Worm (Caenorhabditis elegans): ENCODE measurements around the gene mig-10.

mig-10 gene

DNA sequence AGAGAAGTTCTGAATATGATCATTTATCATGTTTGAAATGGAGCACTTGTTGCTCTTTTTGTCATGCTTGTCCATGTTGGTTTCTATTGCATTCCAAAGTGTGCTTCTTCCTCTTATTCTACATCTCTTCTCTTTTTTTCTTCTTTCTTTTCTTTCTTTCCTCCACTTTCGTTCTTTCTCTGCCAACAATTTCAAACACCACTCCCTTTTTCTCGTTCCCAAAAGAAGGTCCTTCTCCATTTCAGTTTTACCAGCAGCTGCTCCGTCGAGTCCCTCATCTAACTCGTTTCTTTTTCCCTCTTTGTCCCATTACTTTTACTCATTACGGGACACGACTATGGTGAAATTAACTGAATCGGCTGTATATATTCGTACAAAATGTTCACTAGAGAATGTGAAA lies 24.0 kb upstream of the mig-10 start, which contains the start of gene F09G8.5:
Gene F09G8.5 (plus strand): TSS at position 38 of the 400 bp plus-strand sequence.
- TF ChIP-seq unc-120 (tag; optimal IDR thresholded peaks at IDR 0.05; ENCODE audit: poor library complexity, severe bottlenecking): no peak
- no peak for TF ChIP-seq mls-2 (tag; optimal IDR thresholded peaks at IDR 0.05)
- TF ChIP-seq nhr-28 (tag; optimal IDR thresholded peaks at IDR 0.05): no peak
- no peak for TF ChIP-seq ceh-39 (tag; optimal IDR thresholded peaks at IDR 0.05)

- no peak for TF ChIP-seq lsy-2 (tag; optimal IDR thresholded peaks at IDR 0.05)
- TF ChIP-seq zip-8 (tag; optimal IDR thresholded peaks at IDR 0.05): no peak
- no peak for TF ChIP-seq nhr-237 (tag; optimal IDR thresholded peaks at IDR 0.05)
- no peak for TF ChIP-seq M03D4.4 (tag; optimal IDR thresholded peaks at IDR 0.05)
- TF ChIP-seq cnd-1 (tag; optimal IDR thresholded peaks at IDR 0.05): no peak
- TF ChIP-seq ces-1 (GFP tag; optimal IDR thresholded peaks at IDR 0.05): no peak
These were observed 20.9 kb upstream of the mig-10 start, which contains the start of gene ncr-2 for ce11 chrIII:8258045-8258444. TSS of gene ncr-2 (plus strand) at chrIII:8258345.

ce11 chrIII:8262599-8262998 lies 16.3 kb upstream of the mig-10 start:
- no peak for TF ChIP-seq sem-2 (GFP tag; optimal IDR thresholded peaks at IDR 0.05)

DNA sequence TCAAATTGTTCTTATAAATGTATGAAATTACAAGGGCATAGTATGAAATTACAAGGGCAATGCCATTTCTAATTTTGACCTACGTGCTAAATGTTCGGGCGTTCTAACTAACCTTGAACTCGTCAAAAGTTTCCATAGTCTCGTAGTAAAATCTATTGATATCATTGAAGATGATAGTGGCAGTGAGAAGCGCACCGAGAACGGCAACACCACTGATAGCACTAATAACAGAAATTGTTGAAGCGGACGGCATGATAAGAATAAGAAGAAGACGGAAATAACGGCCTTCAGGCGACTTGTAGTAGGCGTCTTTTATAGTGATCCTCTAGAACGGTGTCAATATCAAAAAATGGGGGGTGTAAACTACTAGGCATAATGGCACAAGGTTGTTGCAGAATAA lies 15.5 kb upstream of the mig-10 start, which contains the start of gene col-91:
Gene col-91 (minus strand): TSS at position 288 of the 400 bp plus-strand sequence.
- no peak for TF ChIP-seq sptf-1 (tag; optimal IDR thresholded peaks at IDR 0.05)
- TF ChIP-seq ztf-11 (tag; optimal IDR thresholded peaks at IDR 0.05): no peak
- TF ChIP-seq tbx-8 (GFP tag; optimal IDR thresholded peaks at IDR 0.05): no peak
- TF ChIP-seq bed-3 (GFP tag; optimal IDR thresholded peaks at IDR 0.05): no peak

DNA sequence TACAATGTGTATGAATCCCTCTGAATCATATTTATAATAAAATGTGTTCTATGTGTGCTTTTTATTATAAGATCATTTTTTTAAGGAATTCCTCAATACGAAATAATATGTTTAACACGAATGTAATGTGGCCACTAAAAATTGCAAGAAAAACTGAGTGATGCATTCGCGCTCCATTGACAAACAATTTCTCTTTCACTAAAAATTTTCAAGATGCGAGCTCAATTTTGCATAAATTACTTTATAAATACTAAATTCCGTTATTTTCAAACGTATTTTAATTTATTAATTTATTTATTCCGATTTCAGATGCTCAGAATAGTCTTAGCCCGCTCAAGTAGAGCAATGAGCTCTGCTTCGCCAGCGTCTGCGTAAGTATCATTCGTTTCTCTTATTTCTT lies 13.1 kb upstream of the mig-10 start, which contains the start of gene mrps-9:
Gene mrps-9 (plus strand): TSS at position 310 of the 400 bp plus-strand sequence.
- TF ChIP-seq blmp-1 (tag; optimal IDR thresholded peaks at IDR 0.05) (peak; percentile 0), mep-1 (tag; optimal IDR thresholded peaks at IDR 0.05) (no peak), elt-3 (tag; optimal IDR thresholded peaks at IDR 0.05) (no peak), unc-39 (tag; optimal IDR thresholded peaks at IDR 0.05) (no peak), snpc-4 (tag; optimal IDR thresholded peaks at IDR 0.05) (no peak), sptf-1 (tag; optimal IDR thresholded peaks at IDR 0.05) (no peak), nhr-2 (tag; optimal IDR thresholded peaks at IDR 0.05) (no peak), elt-1 (tag; optimal IDR thresholded peaks at IDR 0.05; ENCODE audit: borderline replicate concordance, insufficient read depth) (no peak), mls-2 (tag; optimal IDR thresholded peaks at IDR 0.05) (no peak), ceh-43 (GFP tag; optimal IDR thresholded peaks at IDR 0.05) (no peak), lsy-2 (tag; optimal IDR thresholded peaks at IDR 0.05) (no peak), pha-4 (tag; optimal IDR thresholded peaks at IDR 0.05) (no peak), drap-1 (GFP tag; optimal IDR thresholded peaks at IDR 0.05) (no peak), ceh-83 (GFP tag; optimal IDR thresholded peaks at IDR 0.05) (peak; percentile 58), hlh-1 (tag; optimal IDR thresholded peaks at IDR 0.05) (no peak)

DNA sequence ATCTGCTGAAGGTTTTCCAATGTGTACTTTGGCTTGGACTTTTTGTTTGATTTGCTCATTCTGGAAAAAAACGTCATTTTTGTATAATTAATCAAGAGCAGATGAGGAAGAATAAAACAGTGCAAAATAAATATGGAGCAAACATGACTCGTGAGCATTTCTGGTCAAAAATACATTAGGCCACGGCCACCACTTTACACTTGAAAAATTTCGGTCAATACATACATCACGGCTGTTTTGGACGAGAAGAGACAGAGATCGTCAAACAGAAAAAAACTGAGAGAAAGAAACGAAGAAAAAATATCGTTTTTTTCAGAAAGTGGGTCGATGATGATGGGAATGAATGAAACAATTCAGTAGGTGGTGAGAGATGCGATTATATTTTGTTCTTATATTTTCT lies 10.6 kb upstream of the mig-10 start, which contains the start of the genes F09G8.7 and crn-7:
Gene F09G8.7 (minus strand): TSS at position 60 of the 400 bp plus-strand sequence.
Gene crn-7 (plus strand): TSS at position 236 of the 400 bp plus-strand sequence.
- TF ChIP-seq snpc-4 (tag; optimal IDR thresholded peaks at IDR 0.05) (no peak), nhr-237 (tag; optimal IDR thresholded peaks at IDR 0.05) (no peak), flh-1 (GFP tag; optimal IDR thresholded peaks at IDR 0.05) (no peak), mep-1 (tag; optimal IDR thresholded peaks at IDR 0.05) (peak; percentile 2), nhr-12 (tag; optimal IDR thresholded peaks at IDR 0.05) (no peak), mab-5 (tag; optimal IDR thresholded peaks at IDR 0.05) (no peak), lin-32 (GFP tag; optimal IDR thresholded peaks at IDR 0.05) (no peak)
